Worm (Caenorhabditis elegans) whole organism, late embryonic: ENCODE results near the gene F58G1.2.

Source experiments
- F13H6.1 ChIP-seq: sonication (generic microtip); optimal IDR thresholded peaks from 2 replicates; lab custom pipeline; 2016; ENCODE audit warnings: missing genetic modification characterization, missing compliant biosample characterization
- K09A11.1 ChIP-seq: sonication (generic microtip); optimal IDR thresholded peaks from 2 replicates; lab custom pipeline; 2017; ENCODE audit warnings: antibody characterized with exemption, mild to moderate bottlenecking, missing genetic modification characterization, missing compliant biosample characterization; ENCODE audit not compliant: insufficient read depth
- ahr-1 ChIP-seq: sonication (generic microtip); optimal IDR thresholded peaks from 2 replicates; lab custom pipeline; 2016; ENCODE audit warnings: missing genetic modification characterization, missing compliant biosample characterization
- ama-1 ChIP-seq: fragments of 150-350 bp; optimal IDR thresholded peaks from 2 replicates; lab custom pipeline; 2014
- elt-2 ChIP-seq: sonication (generic microtip); optimal IDR thresholded peaks from 2 replicates; lab custom pipeline; 2016; ENCODE audit warnings: missing genetic modification reagents, missing genetic modification characterization, missing compliant biosample characterization
- madf-2 ChIP-seq: sonication (generic microtip); optimal IDR thresholded peaks from 2 replicates; lab custom pipeline; 2017; ENCODE audit warnings: missing genetic modification characterization, missing compliant biosample characterization
- pag-3 ChIP-seq: sonication (generic microtip); optimal IDR thresholded peaks from 2 replicates; lab custom pipeline; 2016; ENCODE audit warnings: missing compliant biosample characterization, missing genetic modification characterization, borderline replicate concordance
- pqm-1 ChIP-seq: sonication (generic microtip); optimal IDR thresholded peaks from 2 replicates; lab custom pipeline; 2016; ENCODE audit warnings: missing genetic modification characterization, missing compliant biosample characterization
- tbx-2 ChIP-seq: sonication (generic microtip); optimal IDR thresholded peaks from 2 replicates; lab custom pipeline; 2016; ENCODE audit warnings: missing genetic modification characterization, missing compliant biosample characterization
- ztf-16 ChIP-seq: sonication (generic microtip); optimal IDR thresholded peaks from 2 replicates; lab custom pipeline; 2017; ENCODE audit warnings: missing genetic modification characterization, missing compliant biosample characterization

DNA sequence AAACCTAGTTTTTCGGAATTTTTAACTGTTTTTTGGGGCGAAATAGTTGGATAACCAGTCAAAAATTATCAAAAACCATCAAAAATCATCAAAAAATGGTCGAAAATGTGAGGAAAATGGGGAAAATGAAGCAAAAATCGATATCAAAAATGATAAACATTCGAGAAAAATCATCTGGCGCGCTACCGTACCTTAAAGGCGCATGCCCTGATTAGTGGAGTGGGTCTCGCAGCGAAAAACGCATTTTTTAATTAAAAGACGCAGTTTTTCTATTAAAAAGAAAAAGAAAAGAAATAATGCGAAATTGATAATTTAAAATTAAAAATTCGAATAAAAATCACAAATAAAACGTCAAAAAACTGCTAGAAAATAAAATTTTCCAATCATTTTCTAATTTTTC lies 38.4 kb downstream of the F58G1.2 start, which contains the start of gene F35C5.1:
- TF ChIP-seq tbx-2 (tag; lab: Kevin White, UChicago) (no peak), F13H6.1 (no peak), pqm-1 (no peak), ama-1 (lab: Kevin White, UChicago) (no peak), K09A11.1 (tag; lab: Kevin White, UChicago) (no peak), ahr-1 (tag; lab: Kevin White, UChicago) (no peak), pag-3 (tag; lab: Kevin White, UChicago) (no peak), madf-2 (tag; lab: Kevin White, UChicago) (no peak), ztf-16 (tag; lab: Kevin White, UChicago) (no peak), elt-2 (tag; lab: Kevin White, UChicago) (no peak)
